Fruit fly (Drosophila melanogaster) whole organism, wandering third instar larva: Measurements from ENCODE around the gene CG7810.

Experiments used
- CG9705 ChIP-seq: fragments of 200-800 bp; sonication (Bioruptor generic); optimal IDR thresholded peaks from 2 replicates; lab custom pipeline; 2018; ENCODE audit warnings: missing biosample characterization, mild to moderate bottlenecking, missing genetic modification characterization
- Dfd ChIP-seq: fragments of >200 bp; optimal IDR thresholded peaks from 2 replicates; lab custom pipeline; 2017; ENCODE audit warnings: missing biosample characterization, missing genetic modification characterization
- Hr78 ChIP-seq: fragments of >200 bp; optimal IDR thresholded peaks from 2 replicates; lab custom pipeline; 2017; ENCODE audit warnings: missing biosample characterization, missing genetic modification characterization
- OdsH ChIP-seq: fragments of 200-800 bp; sonication (Bioruptor generic); optimal IDR thresholded peaks from 2 replicates; lab custom pipeline; 2016; ENCODE audit warnings: missing biosample characterization, mild to moderate bottlenecking, missing genetic modification characterization
- Vsx2 ChIP-seq: fragments of 200-300, 225-300 bp; sonication (Bioruptor generic); optimal IDR thresholded peaks from 2 replicates; lab custom pipeline; 2018; ENCODE audit warnings: missing biosample characterization, missing genetic modification characterization; ENCODE audit not compliant: partially characterized antibody
- br ChIP-seq: fragments of 200-800 bp; sonication (Bioruptor generic); optimal IDR thresholded peaks from 2 replicates; lab custom pipeline; 2016; ENCODE audit warnings: missing biosample characterization, missing genetic modification characterization
- foxo ChIP-seq, 2 experiments: fragments of 200-800 bp; sonication (Bioruptor generic); optimal IDR thresholded peaks; 2 replicates in 1 of 2; 3 replicates in 1 of 2; lab custom pipeline; 2016 to 2017; ENCODE audit warnings: missing biosample characterization in 2 of 2, missing genetic modification characterization in 2 of 2
- h ChIP-seq: fragments of 200-800 bp; sonication (Bioruptor generic); optimal IDR thresholded peaks from 3 replicates; lab custom pipeline; 2016; ENCODE audit warnings: missing biosample characterization, mild to moderate bottlenecking, missing genetic modification characterization
- jim ChIP-seq: fragments of 175-275, 200-325 bp; sonication (Bioruptor generic); optimal IDR thresholded peaks from 2 replicates; lab custom pipeline; 2016; ENCODE audit warnings: missing biosample characterization, mild to moderate bottlenecking, missing genetic modification characterization
- lola ChIP-seq: fragments of >200 bp; optimal IDR thresholded peaks from 2 replicates; lab custom pipeline; 2017; ENCODE audit warnings: missing biosample characterization, missing genetic modification characterization
- psq ChIP-seq: fragments of 200-800 bp; sonication (Bioruptor generic); optimal IDR thresholded peaks from 3 replicates; lab custom pipeline; 2017; ENCODE audit warnings: missing biosample characterization, mild to moderate bottlenecking, missing genetic modification characterization, moderate library complexity
- usp ChIP-seq: fragments of >200 bp; optimal IDR thresholded peaks from 2 replicates; lab custom pipeline; 2017; ENCODE audit warnings: missing biosample characterization, missing genetic modification characterization

DNA sequence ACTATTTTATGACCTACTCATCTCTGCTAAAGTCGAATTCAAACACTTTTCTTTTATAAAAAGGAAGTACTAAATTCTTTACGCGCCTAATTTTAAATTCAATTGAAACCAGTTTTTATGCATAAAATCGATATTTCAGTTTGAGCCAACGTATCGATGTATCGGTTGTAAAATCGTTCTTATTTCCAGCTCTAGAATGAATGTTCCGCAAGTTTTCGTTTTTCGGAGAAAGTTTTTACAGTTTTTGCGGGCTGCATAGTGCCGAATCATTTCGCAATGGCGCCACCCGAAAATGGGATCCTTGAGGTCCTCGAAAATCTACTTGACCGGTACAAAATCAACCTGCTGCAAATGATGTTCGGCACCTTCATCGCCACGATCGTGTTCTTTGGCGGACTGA, 5.6 kb downstream of the CG7810 start, which contains the start of gene CG7840:
- no peak for TF ChIP-seq lola (GFP tag; lab: Kevin White, UChicago)
- no peak for TF ChIP-seq OdsH (GFP tag; lab: Kevin White, UChicago)
- no peak for TF ChIP-seq usp (GFP tag; lab: Kevin White, UChicago)
- no peak for TF ChIP-seq Dfd (GFP tag; lab: Kevin White, UChicago)
- TF ChIP-seq h = no peak
- no peak for TF ChIP-seq CG9705 (GFP tag; lab: Kevin White, UChicago)
- no peak for TF ChIP-seq jim (GFP tag; lab: Kevin White, UChicago)
- TF ChIP-seq Vsx2 = no peak
- TF ChIP-seq psq = no peak
- no peak for TF ChIP-seq foxo (GFP tag; optimal IDR thresholded peaks at IDR 0.05; lab: Kevin White, UChicago)
- TF ChIP-seq Hr78 (GFP tag; lab: Kevin White, UChicago) = no peak
- no peak for TF ChIP-seq br (GFP tag; lab: Kevin White, UChicago)
